Fruit fly (Drosophila melanogaster) whole organism, embryonic: Measurements from ENCODE around the gene CG32023.

Experiments
- BEAF-32 ChIP-seq: fragments of 200-800 bp; sonication (Bioruptor generic); optimal IDR thresholded peaks from 3 replicates; lab custom pipeline; 2017; ENCODE audit warnings: missing biosample characterization, missing genetic modification characterization, mild to moderate bottlenecking, moderate library complexity, missing genetic modification reagents
- CG10366 ChIP-seq: fragments of 200-800 bp; sonication (Bioruptor generic); IDR thresholded peaks from 2 replicates; pipeline ENCODE4 v1.3.6; 2022; ENCODE audit warnings: missing biosample characterization, missing genetic modification characterization
- CG11695 ChIP-seq: fragments of 200-800 bp; sonication (Bioruptor generic); IDR thresholded peaks from 3 replicates; pipeline ENCODE4 v1.3.6; 2022; ENCODE audit warnings: missing biosample characterization, missing genetic modification characterization
- CG16779 ChIP-seq: fragments of 200-800 bp; sonication (Bioruptor generic); IDR thresholded peaks from 2 replicates; pipeline ENCODE4 v1.3.6; 2022; ENCODE audit warnings: missing biosample characterization, missing genetic modification characterization
- CG16815 ChIP-seq: fragments of 200-800 bp; sonication (Bioruptor generic); optimal IDR thresholded peaks from 3 replicates; lab custom pipeline; 2017; ENCODE audit warnings: missing biosample characterization, mild to moderate bottlenecking, missing genetic modification characterization
- CG17829 ChIP-seq: fragments of 200-800 bp; optimal IDR thresholded peaks from 2 replicates; lab custom pipeline; 2019; ENCODE audit warnings: missing biosample characterization, mild to moderate bottlenecking, missing genetic modification characterization, moderate library complexity
- CG18011 ChIP-seq: fragments of 200-800 bp; sonication (Bioruptor generic); optimal IDR thresholded peaks from 2 replicates; lab custom pipeline; 2017; ENCODE audit warnings: missing biosample characterization, missing genetic modification characterization, mild to moderate bottlenecking, moderate library complexity, missing genotype
- CG2120 ChIP-seq: fragments of 200-800 bp; sonication (Bioruptor generic); optimal IDR thresholded peaks from 3 replicates; lab custom pipeline; 2016; ENCODE audit warnings: missing biosample characterization, missing genetic modification characterization
- CG2129 ChIP-seq: fragments of 200-800 bp; sonication (Bioruptor generic); IDR thresholded peaks from 2 replicates; pipeline ENCODE4 v1.3.6; 2022; ENCODE audit warnings: missing biosample characterization, missing genetic modification characterization; ENCODE audit not compliant: partially characterized antibody
- CG2712 ChIP-seq: fragments of 200-800 bp; optimal IDR thresholded peaks from 3 replicates; lab custom pipeline; 2019; ENCODE audit warnings: missing biosample characterization, mild to moderate bottlenecking, missing genetic modification characterization, moderate library complexity
- CG2875 ChIP-seq: fragments of 200-800 bp; sonication (Bioruptor generic); optimal IDR thresholded peaks from 2 replicates; lab custom pipeline; 2017; ENCODE audit warnings: missing biosample characterization, mild to moderate bottlenecking, missing genetic modification characterization, missing genetic modification reagents
- CG30020 ChIP-seq: fragments of 200-800 bp; optimal IDR thresholded peaks from 2 replicates; lab custom pipeline; 2019; ENCODE audit warnings: missing biosample characterization, mild to moderate bottlenecking, missing genetic modification characterization, moderate library complexity
- CG31441 ChIP-seq: fragments of 200-800 bp; sonication (Bioruptor generic); IDR thresholded peaks from 2 replicates; pipeline ENCODE4 v1.3.6; 2022; ENCODE audit warnings: missing biosample characterization, missing genetic modification characterization
- CG3995 ChIP-seq: fragments of 200-800 bp; sonication (Bioruptor generic); optimal IDR thresholded peaks from 3 replicates; lab custom pipeline; 2016; ENCODE audit warnings: missing biosample characterization, missing genetic modification characterization
- CG4282 ChIP-seq: fragments of 200-800 bp; sonication (Bioruptor generic); optimal IDR thresholded peaks from 2 replicates; lab custom pipeline; 2016; ENCODE audit warnings: missing biosample characterization, missing genetic modification characterization
- CG4617 ChIP-seq: fragments of 200-800 bp; sonication (Bioruptor generic); optimal IDR thresholded peaks from 3 replicates; lab custom pipeline; 2016; ENCODE audit warnings: missing biosample characterization, missing genetic modification characterization, borderline replicate concordance
- CG7963 ChIP-seq: fragments of 200-800 bp; sonication (Bioruptor generic); IDR thresholded peaks from 3 replicates; pipeline ENCODE4 v1.3.6; 2022; ENCODE audit warnings: missing biosample characterization, missing genetic modification characterization; ENCODE audit not compliant: partially characterized antibody
- CG8478 ChIP-seq: fragments of >200 bp; optimal IDR thresholded peaks from 2 replicates; lab custom pipeline; 2018
- CG9797 ChIP-seq: fragments of 200-800 bp; sonication (Bioruptor generic); optimal IDR thresholded peaks from 3 replicates; lab custom pipeline; 2018; ENCODE audit warnings: missing biosample characterization, mild to moderate bottlenecking, missing genetic modification characterization
- CG9817 ChIP-seq: fragments of 200-800 bp; sonication (Bioruptor generic); optimal IDR thresholded peaks from 2 replicates; lab custom pipeline; 2018; ENCODE audit warnings: missing biosample characterization, mild to moderate bottlenecking, missing genetic modification characterization, moderate library complexity
- Camta ChIP-seq: fragments of 200-800 bp; sonication (Bioruptor generic); optimal IDR thresholded peaks from 2 replicates; lab custom pipeline; 2016; ENCODE audit warnings: missing biosample characterization, missing genetic modification characterization
- Chrac-16 ChIP-seq: fragments of 200-800 bp; sonication (Bioruptor generic); optimal IDR thresholded peaks from 3 replicates; lab custom pipeline; 2016; ENCODE audit warnings: missing biosample characterization, missing genetic modification characterization
- Dref ChIP-seq: fragments of 200-800 bp; sonication (Bioruptor generic); IDR thresholded peaks from 2 replicates; pipeline ENCODE4 v1.3.6; 2022; ENCODE audit warnings: missing biosample characterization, missing genetic modification characterization
- Ets97D ChIP-seq: fragments of 200-800 bp; sonication (Bioruptor generic); optimal IDR thresholded peaks from 3 replicates; lab custom pipeline; 2016; ENCODE audit warnings: missing biosample characterization, missing genetic modification characterization
- HHEX ChIP-seq: fragments of 200-800 bp; sonication (Bioruptor generic); optimal IDR thresholded peaks from 3 replicates; lab custom pipeline; 2017; ENCODE audit warnings: missing biosample characterization, mild to moderate bottlenecking, missing genetic modification characterization, missing genetic modification reagents
- Hr78 ChIP-seq, 2 experiments: fragments of 200-800 bp in 1 of 2; fragments of >200 bp in 1 of 2; sonication (Bioruptor generic) in 1 of 2; optimal IDR thresholded peaks; 2 replicates each; lab custom pipeline; 2017 to 2019; ENCODE audit warnings: missing biosample characterization in 2 of 2, missing genetic modification characterization in 2 of 2, mild to moderate bottlenecking in 1 of 2, moderate library complexity in 1 of 2
- Mad ChIP-seq: fragments of 200-800 bp; sonication (Bioruptor generic); optimal IDR thresholded peaks from 2 replicates; lab custom pipeline; 2016; ENCODE audit warnings: missing biosample characterization, missing genetic modification characterization
- Sox102F ChIP-seq: fragments of 200-800 bp; sonication (Bioruptor generic); optimal IDR thresholded peaks from 2 replicates; lab custom pipeline; 2018; ENCODE audit warnings: missing biosample characterization, mild to moderate bottlenecking, missing genetic modification characterization, moderate library complexity
- Ssrp ChIP-seq: fragments of 200-800 bp; sonication (Bioruptor generic); optimal IDR thresholded peaks from 2 replicates; lab custom pipeline; 2018; ENCODE audit warnings: missing biosample characterization, mild to moderate bottlenecking, missing genetic modification characterization, moderate library complexity
- Usf ChIP-seq: fragments of 200-800 bp; sonication (Bioruptor generic); optimal IDR thresholded peaks from 2 replicates; lab custom pipeline; 2017; ENCODE audit warnings: missing genotype, missing biosample characterization, missing genetic modification characterization
- Xrp1 ChIP-seq: fragments of 200-800 bp; sonication (Bioruptor generic); IDR thresholded peaks from 2 replicates; pipeline ENCODE4 v1.3.6; 2022; ENCODE audit warnings: missing biosample characterization, missing genetic modification characterization
- aop ChIP-seq: fragments of 200-800 bp; sonication (Bioruptor generic); IDR thresholded peaks from 2 replicates; pipeline ENCODE4 v1.3.6; 2022; ENCODE audit warnings: missing biosample characterization, missing genetic modification characterization
- bbx ChIP-seq: fragments of 200-800 bp; sonication (Bioruptor generic); IDR thresholded peaks from 2 replicates; pipeline ENCODE4 v1.3.6; 2022; ENCODE audit warnings: missing biosample characterization, missing genetic modification characterization; ENCODE audit not compliant: partially characterized antibody
- br ChIP-seq: fragments of >200 bp; optimal IDR thresholded peaks from 2 replicates; lab custom pipeline; 2017
- bsh ChIP-seq, 2 experiments: fragments of 200-800 bp; sonication (Bioruptor generic); optimal IDR thresholded peaks; 2 replicates each; lab custom pipeline; 2017 to 2018; ENCODE audit warnings: mild to moderate bottlenecking in 2 of 2, missing biosample characterization in 2 of 2, missing genetic modification characterization in 2 of 2, moderate library complexity in 1 of 2
- chif ChIP-seq, 2 experiments: fragments of 200-800 bp; sonication (Bioruptor generic); optimal IDR thresholded peaks; 3 replicates each; lab custom pipeline; 2016; ENCODE audit warnings: missing biosample characterization in 2 of 2, missing genetic modification characterization in 2 of 2
- esg ChIP-seq: fragments of 200-800 bp; sonication (Bioruptor generic); conservative IDR thresholded peaks from 2 replicates; pipeline ENCODE4 v1.3.6; 2022; ENCODE audit warnings: missing biosample characterization, missing genetic modification characterization
- ewg ChIP-seq: fragments of 200-800 bp; sonication (Bioruptor generic); optimal IDR thresholded peaks from 3 replicates; lab custom pipeline; 2017; ENCODE audit warnings: mild to moderate bottlenecking, missing biosample characterization, missing genetic modification reagents, missing genetic modification characterization
- eyg ChIP-seq: fragments of 200-800 bp; sonication (Bioruptor generic); optimal IDR thresholded peaks from 3 replicates; lab custom pipeline; 2016; ENCODE audit warnings: missing biosample characterization, missing genetic modification characterization
- mirr ChIP-seq: fragments of 200-800 bp; sonication (Bioruptor generic); optimal IDR thresholded peaks from 3 replicates; lab custom pipeline; 2018; ENCODE audit warnings: missing biosample characterization, mild to moderate bottlenecking, missing genetic modification characterization
- nerfin-2 ChIP-seq: fragments of 200-800 bp; sonication (Bioruptor generic); IDR thresholded peaks from 2 replicates; pipeline ENCODE4 v1.3.6; 2022; ENCODE audit warnings: missing biosample characterization, missing genetic modification characterization; ENCODE audit not compliant: partially characterized antibody
- nmo ChIP-seq: fragments of 200-800 bp; sonication (Bioruptor generic); optimal IDR thresholded peaks from 2 replicates; lab custom pipeline; 2018; ENCODE audit warnings: missing biosample characterization, mild to moderate bottlenecking, missing genetic modification characterization, moderate library complexity
- odd ChIP-seq: fragments of 200-800 bp; sonication (Bioruptor generic); optimal IDR thresholded peaks from 2 replicates; lab custom pipeline; 2017; ENCODE audit warnings: missing biosample characterization, mild to moderate bottlenecking, missing genetic modification characterization
- repo ChIP-seq: fragments of 200-800 bp; sonication (Bioruptor generic); optimal IDR thresholded peaks from 2 replicates; lab custom pipeline; 2016; ENCODE audit warnings: missing biosample characterization, missing genetic modification characterization
- ro ChIP-seq: fragments of 200-800 bp; sonication (Bioruptor generic); IDR thresholded peaks from 2 replicates; pipeline ENCODE4 v1.3.6; 2022; ENCODE audit warnings: missing biosample characterization, missing genetic modification characterization
- row ChIP-seq: fragments of 200-800 bp; sonication (Bioruptor generic); IDR thresholded peaks from 3 replicates; pipeline ENCODE4 v1.3.6; 2022; ENCODE audit warnings: missing biosample characterization, missing genetic modification characterization
- sens-2 ChIP-seq: fragments of 200-800 bp; sonication (Bioruptor generic); IDR thresholded peaks from 2 replicates; pipeline ENCODE4 v1.3.6; 2022; ENCODE audit warnings: missing biosample characterization, missing genetic modification characterization
- shn ChIP-seq: fragments of 200-800 bp; sonication (Bioruptor generic); optimal IDR thresholded peaks from 3 replicates; lab custom pipeline; 2016; ENCODE audit warnings: missing biosample characterization, missing genetic modification characterization
- sim ChIP-seq: fragments of 200-800 bp; sonication (Bioruptor generic); IDR thresholded peaks from 2 replicates; pipeline ENCODE4 v1.3.6; 2022; ENCODE audit warnings: missing biosample characterization, missing genetic modification characterization
- vvl ChIP-seq: fragments of 200-800 bp; sonication (Bioruptor generic); IDR thresholded peaks from 2 replicates; pipeline ENCODE4 v1.3.6; 2022; ENCODE audit warnings: missing biosample characterization, missing genetic modification characterization
- zf30C ChIP-seq: fragments of 200-800 bp; sonication (Bioruptor generic); optimal IDR thresholded peaks from 3 replicates; lab custom pipeline; 2018; ENCODE audit warnings: missing biosample characterization, mild to moderate bottlenecking, missing genetic modification characterization

Gene CG32023

DNA sequence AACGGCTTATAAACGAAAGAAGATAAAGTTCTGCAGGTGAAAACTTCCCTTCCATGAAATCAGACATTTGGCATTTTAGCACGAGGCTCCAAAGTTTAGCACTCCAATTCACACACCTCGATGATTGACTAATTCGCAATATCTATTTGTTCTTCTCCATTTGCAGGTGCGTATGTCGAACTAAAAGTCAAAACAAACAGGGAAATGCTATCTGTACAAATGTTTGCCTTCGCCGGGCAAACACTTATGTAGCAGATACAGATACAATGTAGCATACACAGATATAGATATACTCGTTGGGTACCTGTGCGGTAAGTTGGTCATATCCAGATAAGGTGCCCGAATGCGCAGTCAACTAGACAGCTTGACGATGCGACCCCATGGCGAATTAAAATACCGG lies 30.9 kb upstream of the CG32023 start (continued):
- TF ChIP-seq vvl (GFP tag; lab: Robert Waterston, UW) (0 out of 2 replicates have a peak, but pooled peaks have one; percentile 8), BEAF-32 (GFP tag; lab: Kevin White, UChicago) (no peak), CG30020 (tag; lab: Kevin White, UChicago) (no peak), sim (GFP tag; lab: Robert Waterston, UW) (no peak), repo (no peak), CG31441 (GFP tag; lab: Robert Waterston, UW) (0 out of 2 replicates have a peak, but pooled peaks have one; percentile 29), eyg (GFP tag; lab: Kevin White, UChicago) (no peak), shn (no peak), Dref (GFP tag; lab: Robert Waterston, UW) (no peak), chif (GFP tag; optimal IDR thresholded peaks at IDR 0.05; lab: Kevin White, UChicago) (no peak), CG16815 (GFP tag; lab: Kevin White, UChicago) (no peak), aop (GFP tag; lab: Robert Waterston, UW) (no peak), odd (peak; percentile 30), Xrp1 (GFP tag; lab: Robert Waterston, UW) (peak; percentile 46), CG7963 (GFP tag; lab: Robert Waterston, UW) (no peak), zf30C (GFP tag; lab: Kevin White, UChicago) (no peak), CG9817 (no peak), bsh (GFP tag; optimal IDR thresholded peaks at IDR 0.05; lab: Kevin White, UChicago) (peak in 1 of 2 experiments; percentile 14), Ssrp (tag; lab: Kevin White, UChicago) (no peak), CG17829 (tag; lab: Kevin White, UChicago) (no peak), CG11695 (GFP tag; lab: Robert Waterston, UW) (0 out of 3 replicates have a peak, but pooled peaks have one; percentile 14), CG2875 (GFP tag; lab: Kevin White, UChicago) (peak; percentile 24), sens-2 (GFP tag; lab: Robert Waterston, UW) (no peak), Chrac-16 (GFP tag; lab: Kevin White, UChicago) (no peak), bbx (GFP tag; lab: Robert Waterston, UW) (no peak), Usf (no peak), Camta (GFP tag; lab: Kevin White, UChicago) (peak; percentile 38), Sox102F (GFP tag; lab: Kevin White, UChicago) (no peak), br (lab: Kevin White, UChicago) (no peak), Ets97D (GFP tag; lab: Kevin White, UChicago) (no peak), CG2120 (no peak), ro (GFP tag; lab: Robert Waterston, UW) (no peak), row (no peak), CG2712 (tag; lab: Kevin White, UChicago) (peak; percentile 33), CG4617 (GFP tag; lab: Kevin White, UChicago) (no peak), CG10366 (GFP tag; lab: Robert Waterston, UW) (no peak; the same call in 1 of the 2 replicates), CG8478 (no peak), esg (GFP tag; lab: Robert Waterston, UW) (no peak), CG9797 (no peak), ewg (no peak), Mad (GFP tag; lab: Kevin White, UChicago) (no peak), CG16779 (GFP tag; lab: Robert Waterston, UW) (0 out of 2 replicates have a peak, but pooled peaks have one; percentile 38), mirr (GFP tag; lab: Kevin White, UChicago) (peak; percentile 35), CG3995 (GFP tag; lab: Kevin White, UChicago) (no peak), HHEX (GFP tag; lab: Kevin White, UChicago) (no peak), nerfin-2 (no peak), CG4282 (no peak), Hr78 (GFP tag; optimal IDR thresholded peaks at IDR 0.05; lab: Kevin White, UChicago) (no peak), CG2129 (no peak), nmo (GFP tag; lab: Kevin White, UChicago) (no peak), CG18011 (GFP tag; lab: Kevin White, UChicago) (no peak)
